Worm (Caenorhabditis elegans) whole organism, L2 larva: Measurements from ENCODE around the gene K09E9.7.
A peak's percentile ranks its signal among the peaks of the same experiment; 100 is the strongest.

Source experiments
- R02D3.7 ChIP-seq: fragments of 150-350 bp; optimal IDR thresholded peaks from 2 replicates; lab custom pipeline; 2014; ENCODE audit warnings: missing biosample characterization, missing genetic modification characterization
- alr-1 ChIP-seq: fragments of 150-350 bp; optimal IDR thresholded peaks from 2 replicates; lab custom pipeline; 2014; ENCODE audit warnings: missing biosample characterization, missing genetic modification characterization
- fos-1 ChIP-seq: fragments of 150-350 bp; optimal IDR thresholded peaks from 2 replicates; lab custom pipeline; 2014; ENCODE audit warnings: missing biosample characterization, missing genetic modification characterization
- gmeb-1 ChIP-seq: fragments of 150-350 bp; optimal IDR thresholded peaks from 2 replicates; lab custom pipeline; 2014; ENCODE audit warnings: missing biosample characterization, missing genetic modification characterization
- lin-13 ChIP-seq: fragments of 150-350 bp; optimal IDR thresholded peaks from 2 replicates; lab custom pipeline; 2014; ENCODE audit warnings: missing biosample characterization, missing genetic modification reagents, missing genetic modification characterization
- lsy-2 ChIP-seq, 2 experiments: fragments of 150-350 bp in 1 of 2; sonication (generic microtip) in 1 of 2; optimal IDR thresholded peaks; 2 replicates each; lab custom pipeline; 2014 to 2017; ENCODE audit warnings: missing biosample characterization in 2 of 2, missing genetic modification characterization in 2 of 2
- mdl-1 ChIP-seq, 2 experiments: fragments of 150-350 bp in 1 of 2; sonication (generic microtip) in 1 of 2; optimal IDR thresholded peaks; 2 replicates each; lab custom pipeline; 2017; ENCODE audit warnings: missing biosample characterization in 2 of 2, missing genetic modification characterization in 2 of 2
- nhr-12 ChIP-seq: fragments of 150-350 bp; optimal IDR thresholded peaks from 2 replicates; lab custom pipeline; 2014; ENCODE audit warnings: missing biosample characterization, missing genetic modification characterization
- nhr-23 ChIP-seq: fragments of 150-350 bp; optimal IDR thresholded peaks from 2 replicates; lab custom pipeline; 2014; ENCODE audit warnings: missing biosample characterization, missing genetic modification reagents, missing genetic modification characterization
- nhr-25 ChIP-seq: fragments of 150-350 bp; sonication (generic microtip); optimal IDR thresholded peaks from 3 replicates; lab custom pipeline; 2014; ENCODE audit warnings: missing biosample characterization, missing genetic modification characterization
- nhr-6 ChIP-seq: fragments of 150-350 bp; optimal IDR thresholded peaks from 2 replicates; lab custom pipeline; 2014; ENCODE audit warnings: missing biosample characterization, missing genetic modification characterization
- nhr-77 ChIP-seq: fragments of 150-350 bp; optimal IDR thresholded peaks from 2 replicates; lab custom pipeline; 2014; ENCODE audit warnings: missing biosample characterization, missing genetic modification characterization
- skn-1 ChIP-seq: sonication (generic microtip); optimal IDR thresholded peaks from 2 replicates; lab custom pipeline; 2017; ENCODE audit warnings: missing biosample characterization, missing genetic modification characterization

DNA sequence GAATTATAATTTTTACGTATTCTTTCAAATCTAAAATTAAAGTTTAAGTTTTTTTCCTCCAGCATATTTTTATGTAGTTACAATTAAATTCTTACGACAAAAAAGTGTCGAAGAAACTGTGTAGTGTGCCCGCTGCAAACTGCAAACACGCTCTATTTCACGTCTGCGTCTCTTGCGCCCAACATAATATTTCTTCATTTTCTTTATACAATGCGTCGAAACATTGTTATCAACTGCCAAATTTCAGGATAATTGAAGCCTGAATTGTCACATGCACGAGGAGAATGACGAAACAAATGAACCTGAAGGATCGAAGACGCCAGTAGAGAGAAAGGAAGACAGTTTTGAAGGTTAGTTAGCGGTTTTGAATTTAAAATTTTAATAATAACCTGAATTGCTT, 48.5 kb downstream of the K09E9.7 start, which contains the start of gene C03H12.1:
- TF ChIP-seq nhr-23 (tag; lab: Kevin White, UChicago) = no peak
- no peak for TF ChIP-seq nhr-77
- TF ChIP-seq mdl-1 (tag; optimal IDR thresholded peaks at IDR 0.05; lab: Kevin White, UChicago) = no peak
- TF ChIP-seq lin-13 (GFP tag; lab: Kevin White, UChicago) = no peak
- TF ChIP-seq nhr-25 (tag; lab: Kevin White, UChicago) = no peak
- no peak for TF ChIP-seq R02D3.7 (tag; lab: Kevin White, UChicago)
- TF ChIP-seq fos-1 (tag; lab: Kevin White, UChicago) = peak; percentile 39
- TF ChIP-seq nhr-6 (tag; lab: Kevin White, UChicago) = no peak
- TF ChIP-seq nhr-12 (tag; lab: Kevin White, UChicago) = no peak
- no peak for TF ChIP-seq lsy-2 (tag; optimal IDR thresholded peaks at IDR 0.05; lab: Kevin White, UChicago)
- TF ChIP-seq skn-1 (tag; lab: Kevin White, UChicago) = no peak
- peak; percentile 24 for TF ChIP-seq gmeb-1 (tag; lab: Kevin White, UChicago)
- TF ChIP-seq alr-1 (tag; lab: Kevin White, UChicago) = no peak
